Worm (Caenorhabditis elegans) whole organism, L2 larva: ENCODE data around the gene T06C12.12.

Source experiments
- R02D3.7 ChIP-seq: fragments of 150-350 bp; optimal IDR thresholded peaks from 2 replicates; lab custom pipeline; 2014; ENCODE audit warnings: missing biosample characterization, missing genetic modification characterization
- blmp-1 ChIP-seq: sonication (generic microtip); optimal IDR thresholded peaks from 2 replicates; lab custom pipeline; 2017; ENCODE audit warnings: missing genetic modification characterization, mild to moderate bottlenecking, missing compliant biosample characterization, antibody characterized with exemption, moderate library complexity; ENCODE audit not compliant: insufficient read depth
- ceh-82 ChIP-seq: fragments of 150-350 bp; optimal IDR thresholded peaks from 2 replicates; lab custom pipeline; 2014; ENCODE audit warnings: missing biosample characterization, missing genetic modification characterization
- elt-1 ChIP-seq: fragments of 150-350 bp; optimal IDR thresholded peaks from 2 replicates; lab custom pipeline; 2014; ENCODE audit warnings: missing biosample characterization, missing genetic modification characterization
- fos-1 ChIP-seq: fragments of 150-350 bp; optimal IDR thresholded peaks from 2 replicates; lab custom pipeline; 2014; ENCODE audit warnings: missing biosample characterization, missing genetic modification characterization
- lin-39 ChIP-seq: fragments of 150-350 bp; optimal IDR thresholded peaks from 2 replicates; lab custom pipeline; 2014; ENCODE audit warnings: missing biosample characterization, missing genetic modification reagents, missing genetic modification characterization
- mdl-1 ChIP-seq, 2 experiments: fragments of 150-350 bp in 1 of 2; sonication (generic microtip) in 1 of 2; optimal IDR thresholded peaks; 2 replicates each; lab custom pipeline; 2017; ENCODE audit warnings: missing biosample characterization in 2 of 2, missing genetic modification characterization in 2 of 2
- nhr-10 ChIP-seq: sonication (generic microtip); optimal IDR thresholded peaks from 2 replicates; lab custom pipeline; 2017; ENCODE audit warnings: missing biosample characterization, missing genetic modification characterization
- nhr-12 ChIP-seq: fragments of 150-350 bp; optimal IDR thresholded peaks from 2 replicates; lab custom pipeline; 2014; ENCODE audit warnings: missing biosample characterization, missing genetic modification characterization
- nhr-237 ChIP-seq: fragments of 150-350 bp; optimal IDR thresholded peaks from 2 replicates; lab custom pipeline; 2014; ENCODE audit warnings: missing biosample characterization, missing genetic modification characterization
- nhr-25 ChIP-seq: fragments of 150-350 bp; sonication (generic microtip); optimal IDR thresholded peaks from 3 replicates; lab custom pipeline; 2014; ENCODE audit warnings: missing biosample characterization, missing genetic modification characterization
- skn-1 ChIP-seq: sonication (generic microtip); optimal IDR thresholded peaks from 2 replicates; lab custom pipeline; 2017; ENCODE audit warnings: missing biosample characterization, missing genetic modification characterization
- unc-62 ChIP-seq: fragments of 150-350 bp; optimal IDR thresholded peaks from 2 replicates; lab custom pipeline; 2014; ENCODE audit warnings: missing biosample characterization, missing genetic modification reagents, missing genetic modification characterization

DNA sequence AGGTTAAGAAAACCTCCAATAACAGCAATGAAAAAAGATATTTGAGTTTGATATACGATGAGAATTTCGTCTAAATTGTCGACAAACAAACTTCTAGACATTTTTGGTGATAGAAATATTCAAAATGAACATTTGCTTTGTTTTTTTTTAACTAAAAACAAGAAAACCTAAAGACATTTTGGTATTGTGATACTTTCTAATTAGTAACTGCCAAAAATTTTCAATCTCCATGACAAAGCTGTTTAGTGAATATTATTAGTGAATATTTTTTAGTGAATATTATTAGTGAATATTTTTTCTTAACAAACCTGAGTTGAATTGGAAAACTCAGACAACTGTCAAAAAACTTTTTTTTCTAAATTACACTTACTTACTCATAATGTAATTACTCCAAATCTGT is 48.4 kb downstream of the T06C12.12 start, which contains the start of gene srw-55:
- TF ChIP-seq mdl-1 (tag; optimal IDR thresholded peaks at IDR 0.05; lab: Kevin White, UChicago) (no peak), blmp-1 (tag; lab: Kevin White, UChicago) (no peak), skn-1 (no peak), nhr-12 (no peak), ceh-82 (no peak), elt-1 (tag; lab: Kevin White, UChicago) (no peak), fos-1 (tag; lab: Kevin White, UChicago) (no peak), R02D3.7 (no peak), nhr-237 (tag; lab: Kevin White, UChicago) (no peak), nhr-10 (tag; lab: Kevin White, UChicago) (no peak), nhr-25 (tag; lab: Kevin White, UChicago) (no peak), unc-62 (GFP tag; lab: Kevin White, UChicago) (no peak), lin-39 (tag; lab: Kevin White, UChicago) (no peak)
